Fruit fly (Drosophila melanogaster): Measurements from ENCODE around the gene CG34174.
A peak's percentile ranks its signal among the peaks of the same experiment; 100 is the strongest.

The CG34174 gene

DNA sequence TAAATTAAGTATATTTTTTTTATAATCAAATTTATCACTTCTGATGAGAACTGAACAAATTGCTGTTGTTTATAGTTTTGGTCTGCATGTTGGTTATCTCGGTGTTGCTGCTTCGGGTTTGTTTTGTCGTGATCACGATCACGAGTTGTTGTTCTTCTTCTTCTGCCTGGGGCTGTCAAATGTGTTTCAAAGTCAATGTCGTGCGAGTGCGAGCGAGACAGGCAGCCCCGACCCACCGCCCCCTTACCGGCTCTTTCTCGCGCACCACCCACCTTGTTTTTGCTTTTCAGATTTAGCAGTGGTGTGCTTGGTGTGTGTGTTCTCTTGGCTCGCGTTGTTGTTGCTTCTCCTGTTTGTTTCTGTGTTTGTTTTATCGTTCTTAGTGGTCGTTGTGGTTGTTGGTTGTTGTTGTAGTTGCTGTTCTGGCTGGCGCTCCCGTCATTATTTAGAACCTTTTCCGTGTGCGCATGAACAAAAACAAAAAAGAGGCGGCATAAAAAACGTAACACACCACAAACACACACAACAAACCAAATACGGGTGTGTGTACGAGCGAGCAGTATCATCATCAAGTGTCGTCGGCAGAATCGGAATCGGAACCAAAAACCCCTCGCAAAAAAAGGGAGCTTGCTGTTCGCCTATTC, 16.5 kb upstream of the CG34174 start, which contains the start of gene COX7AL2 (continued):
- TF ChIP-seq CG10669 (GFP tag; optimal IDR thresholded peaks at IDR 0.05) (no peak), fd59A (GFP tag; optimal IDR thresholded peaks at IDR 0.05) (peak; percentile 10), Eip93F (GFP tag; optimal IDR thresholded peaks at IDR 0.05) (no peak), Gug (GFP tag; IDR thresholded peaks at IDR 0.05) (no peak), CG6163 (GFP tag; IDR thresholded peaks at IDR 0.05) (no peak), CG6792 (GFP tag; optimal IDR thresholded peaks at IDR 0.05) (no peak), Sox102F (GFP tag; optimal IDR thresholded peaks at IDR 0.05) (no peak), salr (GFP tag; optimal IDR thresholded peaks at IDR 0.05) (peak in 1 of 2 experiments; percentile 36), net (GFP tag; optimal IDR thresholded peaks at IDR 0.05) (no peak), vri (GFP tag; optimal IDR thresholded peaks at IDR 0.05) (no peak), CG6854 (GFP tag; optimal IDR thresholded peaks at IDR 0.05) (no peak), pdm3 (GFP tag; optimal IDR thresholded peaks at IDR 0.05) (no peak), ss (GFP tag; optimal IDR thresholded peaks at IDR 0.05) (no peak), esn (GFP tag; optimal IDR thresholded peaks at IDR 0.05) (no peak), acj6 (GFP tag; optimal IDR thresholded peaks at IDR 0.05) (no peak), fd85E (GFP tag; optimal IDR thresholded peaks at IDR 0.05) (no peak), CG11762 (GFP tag; optimal IDR thresholded peaks at IDR 0.05; ENCODE audit: insufficient read depth) (no peak), CG9139 (GFP tag; optimal IDR thresholded peaks at IDR 0.05) (no peak), eg (GFP tag; IDR thresholded peaks at IDR 0.05) (no peak), CG31627 (GFP tag; optimal IDR thresholded peaks at IDR 0.05) (no peak), Hr4 (GFP tag; optimal IDR thresholded peaks at IDR 0.05) (no peak), Eip78C (GFP tag) (no peak), CG3032 (tag; optimal IDR thresholded peaks at IDR 0.05) (no peak), CG34406 (GFP tag; optimal IDR thresholded peaks at IDR 0.05) (no peak), lz (GFP tag; optimal IDR thresholded peaks at IDR 0.05) (no peak)

DNA sequence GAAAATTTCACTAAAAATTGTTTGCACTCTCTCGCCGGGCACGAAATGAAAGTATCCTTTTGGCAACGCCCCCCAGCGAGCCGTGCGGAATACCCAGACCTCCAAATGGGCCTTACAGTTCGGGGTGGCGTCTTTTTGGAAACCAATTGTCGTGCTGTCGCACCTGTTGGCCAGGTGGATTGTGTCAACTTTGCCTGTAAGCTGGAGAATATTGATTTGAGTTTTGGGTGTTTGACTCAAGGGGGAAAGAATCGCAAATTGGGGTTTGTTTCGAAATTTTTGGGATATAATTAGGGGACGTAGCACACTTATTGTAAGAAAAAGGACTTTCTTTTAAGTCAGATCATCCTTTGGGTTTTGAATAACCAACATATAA, 16.0 kb upstream of the CG34174 start:
- TF ChIP-seq Blimp-1 (GFP tag; optimal IDR thresholded peaks at IDR 0.05) (no peak), esn (GFP tag; optimal IDR thresholded peaks at IDR 0.05) (peak; percentile 3), Ets96B (tag; optimal IDR thresholded peaks at IDR 0.05) (no peak), CG32006 (GFP tag; optimal IDR thresholded peaks at IDR 0.05) (no peak), Hr38 (GFP tag; optimal IDR thresholded peaks at IDR 0.05) (no peak), CG10631 (GFP tag; optimal IDR thresholded peaks at IDR 0.05) (no peak), CG15336 (GFP tag; IDR thresholded peaks at IDR 0.05) (no peak)

DNA sequence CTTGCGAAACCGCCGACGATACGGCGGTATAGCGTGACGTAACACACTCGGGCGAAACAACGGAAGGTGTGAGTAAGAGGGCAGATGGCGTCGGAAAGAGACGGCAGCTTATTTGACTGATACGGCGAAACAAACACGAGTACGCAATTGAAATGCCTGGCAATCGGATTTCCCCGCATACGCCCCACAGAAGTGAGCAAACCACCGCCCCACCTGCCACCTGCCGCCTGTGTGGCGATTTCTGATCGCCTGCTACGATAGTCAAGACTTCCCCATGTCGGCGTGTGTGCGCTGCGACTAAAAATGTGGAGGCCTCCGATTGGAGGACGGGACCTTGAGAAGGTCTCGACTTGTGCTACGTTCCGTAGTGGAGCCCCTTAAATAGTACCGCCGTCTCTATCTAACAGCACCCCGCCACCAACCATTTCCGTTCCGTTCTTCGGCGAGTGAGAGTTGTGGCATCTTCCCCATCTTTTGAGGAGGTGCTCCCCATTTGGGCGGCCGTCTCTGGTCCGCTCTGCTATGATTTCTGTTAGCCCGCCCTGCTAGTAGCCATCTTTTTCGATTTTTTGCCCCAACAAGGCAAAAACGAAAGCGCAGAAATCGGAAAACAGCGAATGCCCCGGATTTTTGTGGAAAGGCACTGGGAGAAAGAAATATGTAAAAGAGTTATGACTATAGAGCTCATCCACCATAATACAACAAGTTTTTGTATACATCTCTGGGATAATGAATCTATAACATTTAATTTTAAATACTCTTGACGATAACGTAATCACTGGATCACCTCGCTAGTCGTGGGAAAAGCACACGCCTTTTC, 15.2 kb upstream of the CG34174 start:
- peak; percentile 97 for TF ChIP-seq achi (GFP tag; optimal IDR thresholded peaks at IDR 0.05)
- TF ChIP-seq CG6276 (GFP tag; optimal IDR thresholded peaks at IDR 0.05): peak; percentile 96
- TF ChIP-seq CG8119 (GFP tag; IDR thresholded peaks at IDR 0.05): no peak
- TF ChIP-seq CG6854 (GFP tag; optimal IDR thresholded peaks at IDR 0.05): peak; percentile 95
- TF ChIP-seq fd85E (GFP tag; optimal IDR thresholded peaks at IDR 0.05): peak; percentile 92
- TF ChIP-seq Sox14 (GFP tag; optimal IDR thresholded peaks at IDR 0.05): peak; percentile 99
- peak; percentile 99 for TF ChIP-seq lz (GFP tag; optimal IDR thresholded peaks at IDR 0.05)
- no peak for TF ChIP-seq CG15336 (GFP tag; IDR thresholded peaks at IDR 0.05)
- peak; percentile 90 for TF ChIP-seq Blimp-1 (GFP tag; optimal IDR thresholded peaks at IDR 0.05)
- TF ChIP-seq CG7368 (GFP tag; optimal IDR thresholded peaks at IDR 0.05): peak; percentile 94
- TF ChIP-seq cyc (GFP tag; optimal IDR thresholded peaks at IDR 0.05): peak; percentile 99
- peak; percentile 79 for TF ChIP-seq fkh (GFP tag; optimal IDR thresholded peaks at IDR 0.05)
- peak; percentile 98 for TF ChIP-seq CG8319 (GFP tag; optimal IDR thresholded peaks at IDR 0.05)
- TF ChIP-seq acj6 (GFP tag; optimal IDR thresholded peaks at IDR 0.05): peak; percentile 99
- peak; percentile 92 for TF ChIP-seq dac (GFP tag; optimal IDR thresholded peaks at IDR 0.05)
- peak; percentile 94 for TF ChIP-seq CG6808 (GFP tag; optimal IDR thresholded peaks at IDR 0.05)
- TF ChIP-seq pdm3 (GFP tag; optimal IDR thresholded peaks at IDR 0.05): peak; percentile 99
- TF ChIP-seq Eip78C (GFP tag): peak; percentile 99
- peak; percentile 95 for TF ChIP-seq fd59A (GFP tag; optimal IDR thresholded peaks at IDR 0.05)
- TF ChIP-seq CG10631 (GFP tag; optimal IDR thresholded peaks at IDR 0.05): peak; percentile 99
- TF ChIP-seq Hr39 (GFP tag; optimal IDR thresholded peaks at IDR 0.05): peak; percentile 99
- TF ChIP-seq CG4318 (GFP tag; optimal IDR thresholded peaks at IDR 0.05): peak; percentile 95
- peak; percentile 98 for TF ChIP-seq CG6792 (GFP tag; optimal IDR thresholded peaks at IDR 0.05)
- TF ChIP-seq salr (GFP tag; optimal IDR thresholded peaks at IDR 0.05): peak; percentile 94 to 98
- peak; percentile 100 for TF ChIP-seq vri (GFP tag; optimal IDR thresholded peaks at IDR 0.05)
- TF ChIP-seq spab (GFP tag; optimal IDR thresholded peaks at IDR 0.05): peak; percentile 96
- TF ChIP-seq CG32006 (GFP tag; optimal IDR thresholded peaks at IDR 0.05): peak; percentile 98

All from whole organism, prepupa.